Worm (Caenorhabditis elegans): Measurements from ENCODE around the gene fil-2.

DNA sequence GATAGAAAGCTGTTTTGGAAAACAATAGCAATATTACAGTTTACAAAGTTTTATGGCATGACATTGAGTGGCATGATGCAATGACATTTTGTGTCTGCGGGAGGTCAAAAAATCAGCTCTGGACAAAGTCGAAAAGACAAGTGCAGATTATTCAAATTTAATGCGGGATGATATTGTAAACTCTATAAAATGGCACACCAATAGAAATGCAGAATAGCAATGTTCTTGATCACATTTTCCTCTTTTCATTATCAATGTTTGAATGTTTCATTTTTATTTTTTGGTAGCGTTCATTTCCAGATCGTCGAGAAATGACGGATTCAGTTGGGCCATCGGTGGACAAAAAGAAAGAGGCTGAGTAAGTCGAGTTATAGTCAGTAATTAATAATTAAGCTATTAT lies 50.1 kb downstream of the fil-2 start, which contains the start of gene T28C12.2:
- TF ChIP-seq pha-4 (tag; optimal IDR thresholded peaks at IDR 0.05): no peak
- TF ChIP-seq elt-1 (tag; optimal IDR thresholded peaks at IDR 0.05; ENCODE audit: borderline replicate concordance, insufficient read depth): no peak
- TF ChIP-seq lsy-2 (tag; optimal IDR thresholded peaks at IDR 0.05): no peak
- TF ChIP-seq mep-1 (tag; optimal IDR thresholded peaks at IDR 0.05): no peak
- no peak for TF ChIP-seq mls-2 (tag; optimal IDR thresholded peaks at IDR 0.05)
- no peak for TF ChIP-seq nhr-237 (tag; optimal IDR thresholded peaks at IDR 0.05)
- no peak for TF ChIP-seq nhr-12 (tag; optimal IDR thresholded peaks at IDR 0.05)
